In genomic region chrX:17091062-17091904, dm6 we compare ENCODE assay signal across 1 fruit fly cellular context.
TF ChIP-seq lines count a peak whose summit lies in the region.

Gene CG16700, plus strand, starts transcription at chrX:17091854.
Gene CG4991, plus strand, starts transcription at chrX:17091854.

TF ChIP-seq in whole organism, embryonic, 481 proteins besides CTCF, POLR2A, EP300 and RAD21 (continued from another document and continues in another):
- no peak for TF ChIP-seq dati (GFP tag; IDR thresholded peaks at IDR 0.05; lab: Robert Waterston, UW)
- TF ChIP-seq Blimp-1 (GFP tag; optimal IDR thresholded peaks at IDR 0.05; lab: Kevin White, UChicago), result peak; percentile 75
- peak; percentile 85 for TF ChIP-seq Ssrp (tag; optimal IDR thresholded peaks at IDR 0.05; lab: Kevin White, UChicago)
- TF ChIP-seq ind (GFP tag; optimal IDR thresholded peaks at IDR 0.05; lab: Kevin White, UChicago), result peak; percentile 50
- TF ChIP-seq Sox100B (GFP tag; optimal IDR thresholded peaks at IDR 0.05; lab: Kevin White, UChicago), result peak; percentile 90
- no peak for TF ChIP-seq HLH54F (GFP tag; optimal IDR thresholded peaks at IDR 0.05; lab: Kevin White, UChicago)
- TF ChIP-seq tin (GFP tag; optimal IDR thresholded peaks at IDR 0.05; lab: Kevin White, UChicago), result peak; percentile 70
- TF ChIP-seq Tbp (GFP tag; optimal IDR thresholded peaks at IDR 0.05; lab: Kevin White, UChicago), result no peak
- TF ChIP-seq crol (GFP tag; IDR thresholded peaks at IDR 0.05; lab: Robert Waterston, UW), result no peak
- peak; percentile 98 for TF ChIP-seq kah (GFP tag; optimal IDR thresholded peaks at IDR 0.05; lab: Kevin White, UChicago)
- peak; percentile 67 for TF ChIP-seq CG9817 (tag; optimal IDR thresholded peaks at IDR 0.05; lab: Kevin White, UChicago)
- no peak for TF ChIP-seq CG2202 (tag; optimal IDR thresholded peaks at IDR 0.05; lab: Kevin White, UChicago)
- TF ChIP-seq Scr (GFP tag; IDR thresholded peaks at IDR 0.05; lab: Robert Waterston, UW; ENCODE audit: partially characterized antibody), result no peak
- no peak for TF ChIP-seq Gsc (GFP tag; IDR thresholded peaks at IDR 0.05; lab: Robert Waterston, UW)
- TF ChIP-seq h (optimal IDR thresholded peaks at IDR 0.05; lab: Kevin White, UChicago), result no peak
- TF ChIP-seq Hand (GFP tag; optimal IDR thresholded peaks at IDR 0.05; lab: Kevin White, UChicago), result peak; percentile 67
- peak; percentile 80 for TF ChIP-seq Fer1 (GFP tag; optimal IDR thresholded peaks at IDR 0.05; lab: Kevin White, UChicago)
- peak; percentile 61 for TF ChIP-seq scrt (GFP tag; optimal IDR thresholded peaks at IDR 0.05; lab: Kevin White, UChicago)
- TF ChIP-seq CG17359 (tag; optimal IDR thresholded peaks at IDR 0.05; lab: Kevin White, UChicago), result peak; percentile 70
- TF ChIP-seq Usf (GFP tag; optimal IDR thresholded peaks at IDR 0.05; lab: Kevin White, UChicago), result peak; percentile 81
- TF ChIP-seq CG10321 (GFP tag; IDR thresholded peaks at IDR 0.05; lab: Robert Waterston, UW), result no peak; the same call in 1 of the 2 replicates
- TF ChIP-seq D19A (tag; optimal IDR thresholded peaks at IDR 0.05; lab: Kevin White, UChicago), result peak; percentile 80
- peak; percentile 71 for TF ChIP-seq CG3847 (GFP tag; IDR thresholded peaks at IDR 0.05; lab: Robert Waterston, UW)
- TF ChIP-seq CG9797 (GFP tag; optimal IDR thresholded peaks at IDR 0.05; lab: Kevin White, UChicago), result no peak
- TF ChIP-seq Awh (GFP tag; IDR thresholded peaks at IDR 0.05; lab: Robert Waterston, UW), result no peak
- TF ChIP-seq Ets65A (GFP tag; lab: Kevin White, UChicago), result no peak
- 0 out of 2 replicates have a peak, but pooled peaks have one; percentile 46 for TF ChIP-seq rib (GFP tag; IDR thresholded peaks at IDR 0.05; lab: Robert Waterston, UW)
- no peak for TF ChIP-seq usp (GFP tag; optimal IDR thresholded peaks at IDR 0.05; lab: Kevin White, UChicago)
- no peak for TF ChIP-seq Max (GFP tag; optimal IDR thresholded peaks at IDR 0.05; lab: Kevin White, UChicago)
- no peak for TF ChIP-seq CG7786 (GFP tag; optimal IDR thresholded peaks at IDR 0.05; lab: Kevin White, UChicago)
- no peak for TF ChIP-seq gce (GFP tag; IDR thresholded peaks at IDR 0.05; lab: Robert Waterston, UW)
- no peak for TF ChIP-seq CG17912 (GFP tag; optimal IDR thresholded peaks at IDR 0.05; lab: Kevin White, UChicago)
- TF ChIP-seq CG4730 (GFP tag; IDR thresholded peaks at IDR 0.05; lab: Robert Waterston, UW), result peak; percentile 37; the same call in 1 of the 2 replicates
- no peak for TF ChIP-seq chm (GFP tag; IDR thresholded peaks at IDR 0.05; lab: Robert Waterston, UW)
- TF ChIP-seq Taf1 (GFP tag; IDR thresholded peaks at IDR 0.05; lab: Robert Waterston, UW), result peak; percentile 39; the same call in 1 of the 2 replicates
- TF ChIP-seq nerfin-1 (tag; optimal IDR thresholded peaks at IDR 0.05; lab: Kevin White, UChicago), result peak; percentile 76
- TF ChIP-seq CG13424 (tag; optimal IDR thresholded peaks at IDR 0.05; lab: Kevin White, UChicago), result peak; percentile 90
- TF ChIP-seq btn (GFP tag; optimal IDR thresholded peaks at IDR 0.05; lab: Kevin White, UChicago), result no peak
- TF ChIP-seq org-1 (GFP tag; optimal IDR thresholded peaks at IDR 0.05; lab: Kevin White, UChicago), result peak; percentile 70
- TF ChIP-seq croc (GFP tag; conservative IDR thresholded peaks at IDR 0.05; lab: Robert Waterston, UW), result peak; percentile 65
- no peak for TF ChIP-seq CG17186 (GFP tag; optimal IDR thresholded peaks at IDR 0.05; lab: Kevin White, UChicago)
- TF ChIP-seq Trl (optimal IDR thresholded peaks at IDR 0.05; lab: Kevin White, UChicago), result peak; percentile 35 to 38
- TF ChIP-seq Trl (GFP tag; optimal IDR thresholded peaks at IDR 0.05; lab: Kevin White, UChicago), result no peak
- TF ChIP-seq bsh (GFP tag; optimal IDR thresholded peaks at IDR 0.05; lab: Kevin White, UChicago), result peak in 1 of 2 experiments; percentile 71
- no peak for TF ChIP-seq CG18011 (GFP tag; optimal IDR thresholded peaks at IDR 0.05; lab: Kevin White, UChicago)
- TF ChIP-seq slou (GFP tag; optimal IDR thresholded peaks at IDR 0.05; lab: Kevin White, UChicago), result peak; percentile 78
- TF ChIP-seq dan (GFP tag; IDR thresholded peaks at IDR 0.05; lab: Robert Waterston, UW), result no peak
- TF ChIP-seq Elba2 (GFP tag; optimal IDR thresholded peaks at IDR 0.05; lab: Kevin White, UChicago), result no peak
- TF ChIP-seq tna (GFP tag; IDR thresholded peaks at IDR 0.05; lab: Robert Waterston, UW; ENCODE audit: partially characterized antibody), result no peak
- TF ChIP-seq slp2 (GFP tag; optimal IDR thresholded peaks at IDR 0.05; lab: Kevin White, UChicago), result no peak
- no peak for TF ChIP-seq B-H2 (GFP tag; optimal IDR thresholded peaks at IDR 0.05; lab: Kevin White, UChicago)
- TF ChIP-seq CG8089 (GFP tag; optimal IDR thresholded peaks at IDR 0.05; lab: Kevin White, UChicago), result no peak
- TF ChIP-seq Myb (GFP tag; optimal IDR thresholded peaks at IDR 0.05; lab: Kevin White, UChicago), result no peak
- peak; percentile 66 for TF ChIP-seq D19B (GFP tag; optimal IDR thresholded peaks at IDR 0.05; lab: Kevin White, UChicago)
- TF ChIP-seq Neu2 (GFP tag; optimal IDR thresholded peaks at IDR 0.05; lab: Kevin White, UChicago; ENCODE audit: borderline replicate concordance), result no peak
- TF ChIP-seq pita (GFP tag; optimal IDR thresholded peaks at IDR 0.05; lab: Kevin White, UChicago), result no peak
- peak; percentile 8 for TF ChIP-seq CG18764 (GFP tag; optimal IDR thresholded peaks at IDR 0.05; lab: Kevin White, UChicago)
- no peak for TF ChIP-seq pum (GFP tag; optimal IDR thresholded peaks at IDR 0.05; lab: Kevin White, UChicago)
- no peak for TF ChIP-seq CG13287 (GFP tag; IDR thresholded peaks at IDR 0.05; lab: Robert Waterston, UW; ENCODE audit: partially characterized antibody)
- TF ChIP-seq Deaf1 (tag; optimal IDR thresholded peaks at IDR 0.05; lab: Kevin White, UChicago), result peak; percentile 71
- TF ChIP-seq pb (GFP tag; optimal IDR thresholded peaks at IDR 0.05; lab: Kevin White, UChicago), result no peak
- no peak for TF ChIP-seq Sry-δ (GFP tag; optimal IDR thresholded peaks at IDR 0.05; lab: Kevin White, UChicago)
- TF ChIP-seq luna (GFP tag; optimal IDR thresholded peaks at IDR 0.05; lab: Kevin White, UChicago), result no peak
- TF ChIP-seq Optix (GFP tag; IDR thresholded peaks at IDR 0.05; lab: Robert Waterston, UW), result no peak
- TF ChIP-seq HLH4C (GFP tag; IDR thresholded peaks at IDR 0.05; lab: Robert Waterston, UW; ENCODE audit: partially characterized antibody), result no peak
- no peak for TF ChIP-seq CG1792 (GFP tag; optimal IDR thresholded peaks at IDR 0.05; lab: Kevin White, UChicago)
- no peak for TF ChIP-seq br (optimal IDR thresholded peaks at IDR 0.05; lab: Kevin White, UChicago)
- peak; percentile 42 for TF ChIP-seq CG10462 (GFP tag; optimal IDR thresholded peaks at IDR 0.05; lab: Kevin White, UChicago)
- peak; percentile 64 for TF ChIP-seq sqz (GFP tag; optimal IDR thresholded peaks at IDR 0.05; lab: Kevin White, UChicago)
- no peak for TF ChIP-seq Dad (GFP tag; optimal IDR thresholded peaks at IDR 0.05; lab: Kevin White, UChicago)
- no peak for TF ChIP-seq cg (GFP tag; optimal IDR thresholded peaks at IDR 0.05; lab: Kevin White, UChicago)
- TF ChIP-seq gem (tag; optimal IDR thresholded peaks at IDR 0.05; lab: Kevin White, UChicago), result peak; percentile 93
- peak; percentile 61 for TF ChIP-seq run (tag; optimal IDR thresholded peaks at IDR 0.05; lab: Kevin White, UChicago)
- peak; percentile 66 for TF ChIP-seq CG6813 (GFP tag; optimal IDR thresholded peaks at IDR 0.05; lab: Kevin White, UChicago)
- TF ChIP-seq grn (GFP tag; optimal IDR thresholded peaks at IDR 0.05; lab: Kevin White, UChicago), result no peak
- TF ChIP-seq CG11247 (GFP tag; IDR thresholded peaks at IDR 0.05; lab: Robert Waterston, UW), result peak; percentile 55
- TF ChIP-seq CG13123 (GFP tag; optimal IDR thresholded peaks at IDR 0.05; lab: Kevin White, UChicago), result peak; percentile 38
- TF ChIP-seq dmrt11E (tag; optimal IDR thresholded peaks at IDR 0.05; lab: Kevin White, UChicago), result peak; percentile 80
- TF ChIP-seq tll (GFP tag; optimal IDR thresholded peaks at IDR 0.05; lab: Kevin White, UChicago), result peak in 1 of 2 experiments; percentile 23
- TF ChIP-seq Opbp (GFP tag; IDR thresholded peaks at IDR 0.05; lab: Robert Waterston, UW; ENCODE audit: partially characterized antibody), result no peak
- peak; percentile 86 for TF ChIP-seq CG6689 (GFP tag; IDR thresholded peaks at IDR 0.05; lab: Robert Waterston, UW)
- peak; percentile 58; the same call in 1 of the 3 replicates for TF ChIP-seq Mrtf (GFP tag; IDR thresholded peaks at IDR 0.05; lab: Robert Waterston, UW)
- TF ChIP-seq Hr3 (GFP tag; optimal IDR thresholded peaks at IDR 0.05; lab: Kevin White, UChicago), result peak; percentile 86
- peak; percentile 58; the same call in 1 of the 2 replicates for TF ChIP-seq Atf6 (GFP tag; IDR thresholded peaks at IDR 0.05; lab: Robert Waterston, UW)
- peak; percentile 24; the same call in 1 of the 2 replicates for TF ChIP-seq onecut (GFP tag; IDR thresholded peaks at IDR 0.05; lab: Robert Waterston, UW)
- no peak for TF ChIP-seq CG4854 (GFP tag; optimal IDR thresholded peaks at IDR 0.05; lab: Kevin White, UChicago)
- TF ChIP-seq CG14441 (GFP tag; IDR thresholded peaks at IDR 0.05; lab: Robert Waterston, UW), result peak; percentile 67
- TF ChIP-seq HHEX (GFP tag; optimal IDR thresholded peaks at IDR 0.05; lab: Kevin White, UChicago), result peak; percentile 68
- TF ChIP-seq sens (GFP tag; lab: Kevin White, UChicago), result peak; percentile 86
- TF ChIP-seq CG8478 (optimal IDR thresholded peaks at IDR 0.05; lab: Kevin White, UChicago), result no peak
- no peak for TF ChIP-seq CG31365 (tag; optimal IDR thresholded peaks at IDR 0.05; lab: Kevin White, UChicago)
- TF ChIP-seq H15 (GFP tag; IDR thresholded peaks at IDR 0.05; lab: Robert Waterston, UW), result peak; percentile 59; the same call in 1 of the 3 replicates
- peak; percentile 14 for TF ChIP-seq CG6254 (GFP tag; optimal IDR thresholded peaks at IDR 0.05; lab: Kevin White, UChicago)
- TF ChIP-seq sug (tag; optimal IDR thresholded peaks at IDR 0.05; lab: Kevin White, UChicago), result peak; percentile 84
- peak; percentile 78 for TF ChIP-seq CG15696 (tag; optimal IDR thresholded peaks at IDR 0.05; lab: Kevin White, UChicago)
- TF ChIP-seq fd102C (GFP tag; optimal IDR thresholded peaks at IDR 0.05; lab: Kevin White, UChicago), result no peak
- no peak for TF ChIP-seq CG3163 (GFP tag; optimal IDR thresholded peaks at IDR 0.05; lab: Kevin White, UChicago)
- TF ChIP-seq CG7357 (GFP tag; IDR thresholded peaks at IDR 0.05; lab: Robert Waterston, UW), result peak; percentile 55
- TF ChIP-seq CG33213 (GFP tag; optimal IDR thresholded peaks at IDR 0.05; lab: Kevin White, UChicago), result no peak
- no peak for TF ChIP-seq gfzf (GFP tag; optimal IDR thresholded peaks at IDR 0.05; lab: Kevin White, UChicago)
- TF ChIP-seq tio (GFP tag; optimal IDR thresholded peaks at IDR 0.05; lab: Kevin White, UChicago), result peak; percentile 83
- TF ChIP-seq amos (GFP tag; IDR thresholded peaks at IDR 0.05; lab: Robert Waterston, UW; ENCODE audit: partially characterized antibody), result no peak
- TF ChIP-seq odd (GFP tag; optimal IDR thresholded peaks at IDR 0.05; lab: Kevin White, UChicago), result peak; percentile 74
- TF ChIP-seq twi (tag; optimal IDR thresholded peaks at IDR 0.05; lab: Kevin White, UChicago), result peak; percentile 69
- peak; percentile 13 for TF ChIP-seq CG5245 (GFP tag; optimal IDR thresholded peaks at IDR 0.05; lab: Kevin White, UChicago)
- TF ChIP-seq schlank (tag; optimal IDR thresholded peaks at IDR 0.05; lab: Kevin White, UChicago), result no peak
- TF ChIP-seq vvl (GFP tag; IDR thresholded peaks at IDR 0.05; lab: Robert Waterston, UW), result peak; percentile 70
- peak; percentile 58; the same call in 1 of the 2 replicates for TF ChIP-seq wor (GFP tag; IDR thresholded peaks at IDR 0.05; lab: Robert Waterston, UW)
- peak; percentile 48 for TF ChIP-seq CG12942 (GFP tag; optimal IDR thresholded peaks at IDR 0.05; lab: Kevin White, UChicago)
- TF ChIP-seq Xbp1 (GFP tag; optimal IDR thresholded peaks at IDR 0.05; lab: Kevin White, UChicago), result peak; percentile 69
- no peak for TF ChIP-seq MTF-1 (GFP tag; optimal IDR thresholded peaks at IDR 0.05; lab: Kevin White, UChicago; ENCODE audit: borderline replicate concordance)
- TF ChIP-seq zen2 (GFP tag; IDR thresholded peaks at IDR 0.05; lab: Robert Waterston, UW; ENCODE audit: partially characterized antibody), result no peak
- TF ChIP-seq CG18599 (GFP tag; optimal IDR thresholded peaks at IDR 0.05; lab: Kevin White, UChicago), result peak; percentile 78
- peak; percentile 47; the same call in 2 of the 3 replicates for TF ChIP-seq B-H1 (GFP tag; IDR thresholded peaks at IDR 0.05; lab: Robert Waterston, UW)
- peak; percentile 63 for TF ChIP-seq CG12299 (tag; optimal IDR thresholded peaks at IDR 0.05; lab: Kevin White, UChicago)
- TF ChIP-seq sisA (GFP tag; IDR thresholded peaks at IDR 0.05; lab: Robert Waterston, UW), result no peak; the same call in 1 of the 2 replicates
- no peak for TF ChIP-seq Atf-2 (GFP tag; optimal IDR thresholded peaks at IDR 0.05; lab: Kevin White, UChicago)
- TF ChIP-seq ase (GFP tag; IDR thresholded peaks at IDR 0.05; lab: Robert Waterston, UW), result peak; percentile 59; the same call in 2 of the 3 replicates
- no peak for TF ChIP-seq disco-r (GFP tag; optimal IDR thresholded peaks at IDR 0.05; lab: Kevin White, UChicago)
- no peak for TF ChIP-seq ac (GFP tag; optimal IDR thresholded peaks at IDR 0.05; lab: Kevin White, UChicago)
- peak; percentile 90 for TF ChIP-seq CG11504 (tag; optimal IDR thresholded peaks at IDR 0.05; lab: Kevin White, UChicago)
- TF ChIP-seq Hsf (GFP tag; optimal IDR thresholded peaks at IDR 0.05; lab: Kevin White, UChicago), result peak; percentile 61
- TF ChIP-seq CG15601 (tag; optimal IDR thresholded peaks at IDR 0.05; lab: Kevin White, UChicago), result peak; percentile 73
- TF ChIP-seq CG10366 (GFP tag; IDR thresholded peaks at IDR 0.05; lab: Robert Waterston, UW), result peak; percentile 46
- TF ChIP-seq Spps (tag; optimal IDR thresholded peaks at IDR 0.05; lab: Kevin White, UChicago), result peak; percentile 48
- TF ChIP-seq MESR4 (GFP tag; optimal IDR thresholded peaks at IDR 0.05; lab: Kevin White, UChicago), result no peak
- TF ChIP-seq Vsx1 (GFP tag; optimal IDR thresholded peaks at IDR 0.05; lab: Kevin White, UChicago), result peak; percentile 29
- TF ChIP-seq ci (GFP tag; IDR thresholded peaks at IDR 0.05; lab: Robert Waterston, UW), result peak; percentile 11; the same call in 1 of the 3 replicates
- TF ChIP-seq CG6272 (GFP tag; IDR thresholded peaks at IDR 0.05; lab: Robert Waterston, UW), result peak; percentile 32; the same call in 1 of the 2 replicates
- peak; percentile 69; the same call in 1 of the 2 replicates for TF ChIP-seq al (GFP tag; IDR thresholded peaks at IDR 0.05; lab: Robert Waterston, UW)
- TF ChIP-seq fd96Cb (tag; optimal IDR thresholded peaks at IDR 0.05; lab: Kevin White, UChicago), result peak; percentile 81
- no peak for TF ChIP-seq pho (GFP tag; optimal IDR thresholded peaks at IDR 0.05; lab: Kevin White, UChicago)
